Fruit fly (Drosophila melanogaster) whole organism, pupa: ENCODE measurements around the gene GstD9.

Experiments
- CG10348 ChIP-seq: fragments of 200-800 bp; sonication (Bioruptor generic); IDR thresholded peaks from 2 replicates; pipeline ENCODE4 v1.3.6; 2022; ENCODE audit warnings: missing biosample characterization, missing genetic modification characterization
- CG12605 ChIP-seq: fragments of 200-800 bp; sonication (Bioruptor generic); IDR thresholded peaks from 2 replicates; pipeline ENCODE4 v1.3.6; 2022; ENCODE audit warnings: missing biosample characterization, missing genetic modification characterization
- CG13204 ChIP-seq: fragments of 200-800 bp; sonication (Bioruptor generic); optimal IDR thresholded peaks from 2 replicates; lab custom pipeline; 2018; ENCODE audit warnings: missing biosample characterization, mild to moderate bottlenecking, missing genetic modification characterization, moderate library complexity
- CG14655 ChIP-seq: fragments of 200-800 bp; sonication (Bioruptor generic); optimal IDR thresholded peaks from 3 replicates; lab custom pipeline; 2017; ENCODE audit warnings: mild to moderate bottlenecking, missing biosample characterization, missing genetic modification reagents, missing genetic modification characterization
- CG15710 ChIP-seq: fragments of 200-800 bp; sonication (Bioruptor generic); optimal IDR thresholded peaks from 2 replicates; lab custom pipeline; 2018; ENCODE audit warnings: missing biosample characterization, mild to moderate bottlenecking, missing genetic modification characterization, moderate library complexity
- CG17806 ChIP-seq: fragments of 200-800 bp; sonication (Bioruptor generic); optimal IDR thresholded peaks from 2 replicates; lab custom pipeline; 2018; ENCODE audit warnings: missing biosample characterization, mild to moderate bottlenecking, missing genetic modification characterization, moderate library complexity
- CG34367 ChIP-seq: fragments of 200-800 bp; sonication (Bioruptor generic); optimal IDR thresholded peaks from 2 replicates; lab custom pipeline; 2018; ENCODE audit warnings: missing biosample characterization, mild to moderate bottlenecking, missing genetic modification characterization
- CG4496 ChIP-seq: fragments of 200-800 bp; sonication (Bioruptor generic); IDR thresholded peaks from 3 replicates; pipeline ENCODE4 v1.3.6; 2022; ENCODE audit warnings: missing biosample characterization, missing genetic modification characterization
- CG8159 ChIP-seq: fragments of 200-800 bp; sonication (Bioruptor generic); optimal IDR thresholded peaks from 3 replicates; lab custom pipeline; 2018; ENCODE audit warnings: missing biosample characterization, mild to moderate bottlenecking, missing genetic modification characterization, moderate library complexity
- CG8301 ChIP-seq: fragments of 200-800 bp; sonication (Bioruptor generic); optimal IDR thresholded peaks from 2 replicates; lab custom pipeline; 2018; ENCODE audit warnings: missing biosample characterization, mild to moderate bottlenecking, missing genetic modification characterization
- CG9948 ChIP-seq: fragments of 200-800 bp; sonication (Bioruptor generic); optimal IDR thresholded peaks from 2 replicates; lab custom pipeline; 2018; ENCODE audit warnings: missing biosample characterization, mild to moderate bottlenecking, missing genetic modification characterization, moderate library complexity
- D1 ChIP-seq: fragments of 200-800 bp; sonication (Bioruptor generic); optimal IDR thresholded peaks from 2 replicates; lab custom pipeline; 2018; ENCODE audit warnings: missing biosample characterization, mild to moderate bottlenecking, missing genetic modification characterization, moderate library complexity
- EcR ChIP-seq: fragments of 200-800 bp; sonication (Bioruptor generic); optimal IDR thresholded peaks from 3 replicates; lab custom pipeline; 2019; ENCODE audit warnings: missing biosample characterization, missing genetic modification characterization, mild to moderate bottlenecking, moderate library complexity, missing genetic modification reagents
- Ets98B ChIP-seq: fragments of 200-800 bp; sonication (Bioruptor generic); IDR thresholded peaks from 2 replicates; pipeline ENCODE4 v1.3.6; 2022; ENCODE audit warnings: missing biosample characterization, missing genetic modification characterization
- Pif1A ChIP-seq: fragments of 200-800 bp; sonication (Bioruptor generic); optimal IDR thresholded peaks from 3 replicates; lab custom pipeline; 2016; ENCODE audit warnings: missing biosample characterization, missing genetic modification characterization
- Pif1B ChIP-seq: fragments of 200-800 bp; sonication (Bioruptor generic); optimal IDR thresholded peaks from 3 replicates; lab custom pipeline; 2016; ENCODE audit warnings: missing biosample characterization, missing genetic modification characterization
- Snoo ChIP-seq: fragments of 200-800 bp; sonication (Bioruptor generic); optimal IDR thresholded peaks from 3 replicates; lab custom pipeline; 2017; ENCODE audit warnings: missing biosample characterization, mild to moderate bottlenecking, missing genetic modification characterization, inconsistent platforms
- fd96Ca ChIP-seq: fragments of 200-800 bp; sonication (Bioruptor generic); IDR thresholded peaks from 3 replicates; pipeline ENCODE4 v1.3.6; 2022; ENCODE audit warnings: missing biosample characterization, missing genetic modification characterization
- gl ChIP-seq: fragments of 200-800 bp; sonication (Bioruptor generic); optimal IDR thresholded peaks from 2 replicates; lab custom pipeline; 2018; ENCODE audit warnings: missing biosample characterization, mild to moderate bottlenecking, missing genetic modification characterization
- rn ChIP-seq: fragments of 200-800 bp; sonication (Bioruptor generic); IDR thresholded peaks from 2 replicates; pipeline ENCODE4 v1.3.6; 2022; ENCODE audit warnings: missing biosample characterization, missing genetic modification characterization

The GstD9 gene

DNA sequence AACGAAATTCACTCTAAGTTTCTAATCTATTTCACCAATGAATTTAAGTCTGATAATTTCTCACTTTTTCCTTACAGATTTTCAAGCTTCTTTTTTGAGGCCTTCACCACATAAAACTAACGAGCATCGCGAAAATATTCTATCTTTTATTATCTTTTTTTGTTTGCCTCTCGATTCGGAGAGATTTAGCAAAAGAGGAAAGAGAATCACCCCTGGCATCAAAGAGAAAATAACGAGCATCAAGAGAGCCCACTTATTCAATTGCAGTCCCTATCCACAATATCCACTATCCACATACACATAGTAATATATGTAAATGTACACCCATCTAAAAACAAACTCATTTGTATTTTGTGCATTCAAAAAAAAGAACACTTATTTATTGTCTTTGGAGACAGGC, at the start of gene GstD9:
Gene GstD9, minus strand, starts transcription at position 101 of the 400 bp plus-strand sequence.
- TF ChIP-seq Pif1A (GFP tag; lab: Kevin White, UChicago) (no peak), gl (tag; lab: Kevin White, UChicago) (no peak), CG14655 (GFP tag; lab: Kevin White, UChicago) (no peak), fd96Ca (no peak), CG15710 (tag; lab: Kevin White, UChicago) (no peak), CG17806 (tag; lab: Kevin White, UChicago) (no peak), rn (GFP tag; lab: Robert Waterston, UW) (no peak), CG8159 (tag; lab: Kevin White, UChicago) (no peak), CG9948 (tag; lab: Kevin White, UChicago) (no peak), EcR (GFP tag; lab: Kevin White, UChicago) (no peak), CG34367 (tag; lab: Kevin White, UChicago) (no peak)

dm6 chr3R:12413274-12413958, 46.1 kb upstream of the GstD9 start, which contains the start of the genes Dip-C and pps:
Gene Dip-C, minus strand, starts transcription at chr3R:12413759.
Gene pps, plus strand, starts transcription at chr3R:12413828.
- TF ChIP-seq Pif1B (GFP tag; lab: Kevin White, UChicago) (no peak), EcR (GFP tag; lab: Kevin White, UChicago) (peak; percentile 24)

DNA sequence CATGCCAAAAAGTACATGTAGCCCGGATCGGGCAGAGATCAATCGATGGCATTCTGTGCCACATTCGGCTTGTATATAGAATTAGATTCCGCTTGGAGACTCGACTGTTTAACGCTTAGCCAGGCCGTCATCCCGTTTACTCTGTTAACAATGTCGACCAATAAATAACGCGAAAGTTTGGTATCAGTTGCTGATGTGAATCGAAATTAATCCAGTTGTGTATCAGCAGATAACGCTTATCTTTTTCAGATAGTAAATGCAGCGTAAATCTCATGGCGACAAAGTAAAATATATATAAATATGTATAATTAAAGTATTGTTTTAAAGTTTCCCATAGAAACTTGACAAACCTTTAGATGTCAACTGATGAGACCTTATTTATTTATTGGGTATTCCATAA, 44.1 kb upstream of the GstD9 start:
- TF ChIP-seq CG12605 (GFP tag; lab: Robert Waterston, UW) (no peak), Ets98B (GFP tag; lab: Robert Waterston, UW) (no peak), Snoo (tag; lab: Kevin White, UChicago) (no peak), CG14655 (GFP tag; lab: Kevin White, UChicago) (no peak), CG15710 (tag; lab: Kevin White, UChicago) (no peak), EcR (GFP tag; lab: Kevin White, UChicago) (no peak), fd96Ca (no peak), CG8159 (tag; lab: Kevin White, UChicago) (no peak), CG17806 (tag; lab: Kevin White, UChicago) (no peak), CG4496 (no peak), CG8301 (tag; lab: Kevin White, UChicago) (no peak), D1 (tag; lab: Kevin White, UChicago) (no peak), CG9948 (tag; lab: Kevin White, UChicago) (no peak), rn (GFP tag; lab: Robert Waterston, UW) (no peak), CG13204 (GFP tag; lab: Kevin White, UChicago) (no peak), CG34367 (tag; lab: Kevin White, UChicago) (no peak), CG10348 (GFP tag; lab: Robert Waterston, UW) (no peak), Pif1B (GFP tag; lab: Kevin White, UChicago) (no peak)
- TF ChIP-seq, all 21 proteins: peak for 0

DNA sequence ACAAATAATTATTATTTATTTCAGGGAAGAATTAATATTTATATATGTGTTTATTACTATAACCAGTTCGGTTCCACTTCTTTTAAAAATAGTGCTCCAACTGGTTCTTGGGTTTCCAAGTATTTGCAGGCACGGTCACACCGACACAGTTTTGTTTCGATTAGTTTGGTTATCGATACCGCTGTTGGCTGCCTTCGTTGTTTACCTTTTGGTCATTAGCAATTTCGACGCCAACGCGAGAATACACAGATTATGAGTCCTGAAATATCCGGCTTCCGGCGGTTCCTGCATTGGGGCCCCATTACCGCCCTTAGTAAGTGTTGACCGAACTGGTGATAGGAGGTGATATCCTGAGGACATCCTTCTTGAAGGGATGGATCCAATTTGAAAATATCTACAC, 40.8 kb upstream of the GstD9 start, which contains the start of gene CG5196:
Gene CG5196, plus strand, starts transcription at position 157 of the 400 bp plus-strand sequence.
- TF ChIP-seq CG10348 (GFP tag; lab: Robert Waterston, UW) (no peak), fd96Ca (no peak), EcR (GFP tag; lab: Kevin White, UChicago) (peak; percentile 14)

- TF ChIP-seq CG13204 (GFP tag; lab: Kevin White, UChicago): peak; percentile 54
- no peak for TF ChIP-seq Pif1A (GFP tag; lab: Kevin White, UChicago)
- peak; percentile 13 for TF ChIP-seq Snoo (tag; lab: Kevin White, UChicago)
- TF ChIP-seq fd96Ca: peak; percentile 64; the same call in 2 of the 3 replicates
- peak; percentile 40 for TF ChIP-seq CG34367 (tag; lab: Kevin White, UChicago)
- TF ChIP-seq D1 (tag; lab: Kevin White, UChicago): no peak
- TF ChIP-seq Ets98B (GFP tag; lab: Robert Waterston, UW): peak; percentile 51
- peak; percentile 15 for TF ChIP-seq CG8159 (tag; lab: Kevin White, UChicago)
- TF ChIP-seq CG12605 (GFP tag; lab: Robert Waterston, UW): peak; percentile 85
- no peak for TF ChIP-seq EcR (GFP tag; lab: Kevin White, UChicago)
- no peak for TF ChIP-seq CG15710 (tag; lab: Kevin White, UChicago)
- no peak for TF ChIP-seq CG9948 (tag; lab: Kevin White, UChicago)
- TF ChIP-seq CG17806 (tag; lab: Kevin White, UChicago): peak; percentile 11
- peak; percentile 62 for TF ChIP-seq CG8301 (tag; lab: Kevin White, UChicago)
- TF ChIP-seq CG14655 (GFP tag; lab: Kevin White, UChicago): no peak
- no peak for TF ChIP-seq Pif1B (GFP tag; lab: Kevin White, UChicago)
- peak; percentile 88 for TF ChIP-seq gl (tag; lab: Kevin White, UChicago)
Observed at dm6 chr3R:12406235-12407196, 39.2 kb upstream of the GstD9 start, which contains the start of gene CG5167. Gene CG5167, plus strand, starts transcription at chr3R:12406532.
